Fruit fly (Drosophila melanogaster): ENCODE data around the gene CG7168.
A peak's percentile ranks its signal among the peaks of the same experiment; 100 is the strongest.

The CG7168 gene

dm6 chr3R:18235879-18236278 lies 10.0 kb upstream of the CG7168 start, which contains the start of gene repo (continued):
- TF ChIP-seq HmgZ (tag; optimal IDR thresholded peaks at IDR 0.05) (no peak), hb (GFP tag; IDR thresholded peaks at IDR 0.05; ENCODE audit: partially characterized antibody) (no peak), wek (GFP tag; optimal IDR thresholded peaks at IDR 0.05) (no peak), CG31224 (GFP tag; IDR thresholded peaks at IDR 0.05) (no peak), CG11560 (tag; IDR thresholded peaks at IDR 0.05) (no peak), Six4 (GFP tag; optimal IDR thresholded peaks at IDR 0.05) (no peak), fd3F (GFP tag; optimal IDR thresholded peaks at IDR 0.05) (no peak), tin (GFP tag; optimal IDR thresholded peaks at IDR 0.05) (no peak), ci (GFP tag; IDR thresholded peaks at IDR 0.05) (0 out of 3 replicates have a peak, but pooled peaks have one; percentile 22), CG9727 (GFP tag; optimal IDR thresholded peaks at IDR 0.05) (no peak), CG16815 (GFP tag; optimal IDR thresholded peaks at IDR 0.05) (no peak), oc (tag; optimal IDR thresholded peaks at IDR 0.05) (no peak), crc (GFP tag; optimal IDR thresholded peaks at IDR 0.05) (no peak), CG6813 (GFP tag; optimal IDR thresholded peaks at IDR 0.05) (no peak), Xrp1 (GFP tag; IDR thresholded peaks at IDR 0.05) (no peak), CG13624 (GFP tag; optimal IDR thresholded peaks at IDR 0.05) (no peak), pzg (GFP tag; optimal IDR thresholded peaks at IDR 0.05) (no peak), Med (GFP tag) (no peak), CG3847 (GFP tag; IDR thresholded peaks at IDR 0.05) (no peak), Jarid2 (GFP tag; optimal IDR thresholded peaks at IDR 0.05) (peak; percentile 47), CG14860 (GFP tag; IDR thresholded peaks at IDR 0.05; ENCODE audit: partially characterized antibody) (no peak), peb (GFP tag; IDR thresholded peaks at IDR 0.05) (no peak), Camta (GFP tag; optimal IDR thresholded peaks at IDR 0.05) (no peak), Trl (optimal IDR thresholded peaks at IDR 0.05) (no peak), Trl (GFP tag; optimal IDR thresholded peaks at IDR 0.05) (no peak), Meics (GFP tag; optimal IDR thresholded peaks at IDR 0.05) (no peak), CG17568 (GFP tag; optimal IDR thresholded peaks at IDR 0.05) (no peak), CG32772 (GFP tag; IDR thresholded peaks at IDR 0.05) (peak; percentile 36; the same call in 1 of the 2 replicates), Scr (GFP tag; IDR thresholded peaks at IDR 0.05; ENCODE audit: partially characterized antibody) (0 out of 2 replicates have a peak, but pooled peaks have one; percentile 23), cad (GFP tag; optimal IDR thresholded peaks at IDR 0.05) (no peak), CG15269 (tag; optimal IDR thresholded peaks at IDR 0.05) (no peak), aop (GFP tag; IDR thresholded peaks at IDR 0.05) (no peak), CrebB (tag; optimal IDR thresholded peaks at IDR 0.05) (no peak), ERR (GFP tag; optimal IDR thresholded peaks at IDR 0.05) (no peak), sd (tag; optimal IDR thresholded peaks at IDR 0.05) (no peak), ken (GFP tag; IDR thresholded peaks at IDR 0.05) (no peak), CG34422 (GFP tag; IDR thresholded peaks at IDR 0.05) (no peak), vnd (GFP tag; IDR thresholded peaks at IDR 0.05; ENCODE audit: partially characterized antibody) (no peak), ssp (GFP tag; IDR thresholded peaks at IDR 0.05) (no peak), Fer2 (tag; optimal IDR thresholded peaks at IDR 0.05) (no peak), CHES-1-like (GFP tag; optimal IDR thresholded peaks at IDR 0.05) (no peak), sima (GFP tag; optimal IDR thresholded peaks at IDR 0.05) (no peak), CoRest (tag; optimal IDR thresholded peaks at IDR 0.05) (no peak), CG6254 (GFP tag; optimal IDR thresholded peaks at IDR 0.05) (no peak), yki (optimal IDR thresholded peaks at IDR 0.05) (no peak), CG2116 (GFP tag; optimal IDR thresholded peaks at IDR 0.05) (no peak), Bdp1 (GFP tag; optimal IDR thresholded peaks at IDR 0.05) (no peak), CG6765 (GFP tag; optimal IDR thresholded peaks at IDR 0.05) (no peak), CG17912 (GFP tag; optimal IDR thresholded peaks at IDR 0.05) (no peak), CG1233 (GFP tag; optimal IDR thresholded peaks at IDR 0.05) (no peak), prd (optimal IDR thresholded peaks at IDR 0.05) (no peak), prd (GFP tag; IDR thresholded peaks at IDR 0.05) (no peak), ems (GFP tag; optimal IDR thresholded peaks at IDR 0.05) (no peak)

Measured in whole organism, embryonic.